Fruit fly (Drosophila melanogaster) ovary, adult (tissue): ENCODE measurements around the gene Xrcc2.

ENCODE experiments used
- CG17801 ChIP-seq: fragments of 200-800 bp; optimal IDR thresholded peaks from 2 replicates; lab custom pipeline; 2019; ENCODE audit warnings: missing biosample characterization, mild to moderate bottlenecking, missing genetic modification characterization, moderate library complexity; ENCODE audit not compliant: partially characterized antibody

Xrcc2 gene

DNA sequence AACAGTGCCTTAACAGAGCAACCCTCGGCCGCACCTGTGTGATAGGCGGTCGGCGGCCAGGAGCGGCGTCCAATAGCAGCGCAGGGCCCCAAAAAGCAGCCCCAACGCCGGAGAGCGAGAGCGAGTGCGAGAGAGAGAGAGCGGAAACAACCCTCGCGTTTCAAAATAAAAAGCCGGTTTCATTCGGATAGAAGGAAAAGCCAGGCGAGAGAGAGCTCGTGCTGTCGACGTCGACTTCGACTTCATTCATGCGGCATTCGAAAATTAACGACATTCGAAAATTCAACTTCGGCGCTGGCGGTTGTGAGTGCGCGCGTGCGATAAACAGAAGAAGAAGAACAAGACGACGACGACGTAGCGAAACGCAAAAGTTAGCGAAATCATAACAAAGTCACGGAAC lies 34.5 kb downstream of the Xrcc2 start:
- no peak for TF ChIP-seq CG17801

DNA sequence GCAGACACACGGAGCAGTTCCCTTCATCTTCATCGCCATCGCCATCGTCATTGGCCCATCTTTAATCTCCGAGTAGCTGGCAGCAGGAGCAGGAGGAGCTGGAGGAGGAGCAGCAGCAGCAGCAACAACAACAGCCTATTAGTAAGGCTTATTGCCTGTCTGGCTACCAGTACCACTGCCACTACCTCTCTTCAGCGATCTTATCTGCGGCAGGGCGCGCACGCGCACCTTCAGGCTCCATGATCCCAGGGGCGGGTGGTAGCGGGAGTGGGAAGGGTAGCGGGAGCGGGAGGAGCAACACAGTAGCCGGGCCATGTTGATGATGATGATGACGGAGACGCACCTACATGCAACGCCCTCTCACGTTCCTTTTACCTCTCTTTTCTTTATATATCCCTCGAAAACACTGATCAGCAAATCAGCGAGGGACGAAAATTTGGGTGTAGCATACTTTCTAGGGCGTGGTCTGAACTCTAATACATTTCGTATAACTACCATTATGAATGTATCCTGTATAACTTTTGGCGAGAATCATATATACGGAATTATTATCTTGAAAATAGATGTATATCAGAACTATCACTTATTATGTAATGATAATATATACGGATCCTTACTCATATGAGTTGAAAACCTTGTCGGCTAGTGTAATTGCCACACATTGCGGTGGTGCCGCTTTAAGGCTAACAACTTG lies 37.3 kb downstream of the Xrcc2 start:
- TF ChIP-seq CG17801 = no peak

DNA sequence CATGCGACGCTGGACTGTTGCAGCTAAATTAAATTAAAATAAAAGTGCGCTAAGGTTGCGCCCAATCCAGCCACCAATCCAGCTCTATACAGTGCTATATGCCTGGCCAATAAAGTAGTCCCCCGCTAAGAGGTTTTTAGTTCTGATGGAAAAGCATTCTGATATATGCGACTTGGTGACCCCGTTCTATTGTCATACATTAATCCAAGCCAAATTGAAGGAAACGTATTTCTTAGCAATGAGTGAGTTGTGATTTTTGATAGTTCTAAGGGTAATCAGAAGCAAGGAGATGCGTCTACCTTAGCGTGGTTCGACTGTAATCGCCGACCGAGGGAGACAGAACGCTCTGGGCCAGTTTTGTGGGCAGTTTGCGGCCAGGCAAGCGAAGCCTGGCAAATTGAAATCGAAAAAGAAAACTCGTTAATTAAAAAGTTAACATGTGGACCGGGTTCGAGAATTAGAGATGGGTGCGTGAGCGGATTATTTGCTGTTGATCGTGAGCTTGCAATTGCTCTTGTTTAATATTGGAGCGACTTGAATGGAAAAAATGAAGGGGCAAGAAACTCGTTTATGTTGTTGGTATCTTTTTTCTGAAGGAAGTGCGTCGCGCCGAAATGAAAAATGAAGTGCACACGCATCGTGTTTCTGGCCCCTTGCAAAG lies 38.4 kb downstream of the Xrcc2 start:
- no peak for TF ChIP-seq CG17801

DNA sequence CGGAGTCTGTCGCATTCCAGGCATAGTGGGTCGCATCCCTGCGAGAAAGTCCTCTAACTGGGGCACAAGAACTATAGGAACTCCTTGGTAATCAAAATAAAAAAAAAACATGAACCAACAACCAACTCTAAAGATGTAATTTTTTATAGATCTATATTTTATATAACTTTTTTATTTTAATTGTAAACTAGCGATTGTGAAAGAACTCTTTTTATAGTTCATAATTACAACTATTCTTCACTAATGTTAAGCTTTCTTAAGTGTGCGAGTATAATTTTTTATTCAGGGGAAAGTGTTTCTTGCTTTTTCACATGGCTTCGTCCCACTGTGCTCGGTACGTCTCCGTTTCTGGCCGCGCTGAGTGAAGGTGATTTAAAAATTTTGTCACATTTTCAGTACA lies 40.3 kb downstream of the Xrcc2 start:
- no peak for TF ChIP-seq CG17801

DNA sequence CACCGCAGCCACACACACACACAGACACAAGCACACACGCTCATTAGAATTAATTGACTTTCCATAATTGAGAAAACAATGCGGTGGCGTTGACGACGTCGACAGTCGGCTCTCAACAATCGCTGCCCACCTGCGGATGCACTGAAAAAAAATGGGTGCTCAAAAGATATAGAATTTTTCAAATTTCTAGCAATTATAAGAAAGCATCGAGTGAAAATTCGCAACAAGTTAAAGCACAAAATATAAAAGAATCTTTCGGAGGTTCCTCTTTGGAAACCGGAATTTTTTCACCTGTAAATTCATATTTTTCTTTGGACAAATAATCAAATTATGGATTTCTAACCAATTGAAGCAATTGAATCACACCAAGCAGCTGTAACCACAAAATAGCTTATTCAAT lies 42.0 kb downstream of the Xrcc2 start:
- TF ChIP-seq CG17801 = no peak

DNA sequence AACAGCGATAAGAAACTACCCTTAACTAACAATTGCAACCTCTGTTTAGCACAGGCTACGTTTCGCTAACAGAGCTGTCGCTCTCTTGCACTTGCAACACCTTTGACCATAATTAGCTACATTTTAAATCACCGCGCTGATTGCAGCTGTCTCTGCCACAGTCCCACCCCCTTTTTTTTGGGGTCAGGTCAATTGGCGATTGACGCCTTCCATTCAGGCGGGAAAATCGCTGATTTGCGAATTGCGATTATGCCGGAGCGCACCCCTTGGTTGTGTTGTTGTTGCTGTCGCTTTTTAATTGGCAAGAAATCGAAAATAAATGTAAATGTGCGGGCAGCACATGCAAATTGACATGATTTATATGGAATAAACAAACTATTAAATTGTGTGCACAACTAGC lies 43.4 kb downstream of the Xrcc2 start:
- TF ChIP-seq CG17801 = no peak

DNA sequence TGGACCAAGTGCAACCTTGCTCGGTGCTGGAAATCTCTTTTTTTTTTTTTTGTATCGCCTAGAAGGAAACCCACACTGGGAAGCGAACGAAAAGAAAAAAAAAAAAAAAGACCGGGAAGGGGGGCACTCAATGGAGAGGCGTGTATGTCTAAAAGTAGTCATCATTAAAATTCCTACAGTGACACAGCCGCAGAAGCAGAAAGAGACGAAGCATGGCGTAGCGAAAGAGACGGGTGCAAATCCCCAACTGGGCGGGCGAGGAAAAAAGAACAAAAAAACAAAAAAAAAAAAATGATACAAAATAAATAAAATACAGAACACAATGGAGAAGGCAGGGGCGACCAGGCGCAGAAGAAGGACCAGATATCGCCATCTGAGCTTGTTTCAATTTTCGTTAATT lies 44.8 kb downstream of the Xrcc2 start:
- TF ChIP-seq CG17801 = no peak

DNA sequence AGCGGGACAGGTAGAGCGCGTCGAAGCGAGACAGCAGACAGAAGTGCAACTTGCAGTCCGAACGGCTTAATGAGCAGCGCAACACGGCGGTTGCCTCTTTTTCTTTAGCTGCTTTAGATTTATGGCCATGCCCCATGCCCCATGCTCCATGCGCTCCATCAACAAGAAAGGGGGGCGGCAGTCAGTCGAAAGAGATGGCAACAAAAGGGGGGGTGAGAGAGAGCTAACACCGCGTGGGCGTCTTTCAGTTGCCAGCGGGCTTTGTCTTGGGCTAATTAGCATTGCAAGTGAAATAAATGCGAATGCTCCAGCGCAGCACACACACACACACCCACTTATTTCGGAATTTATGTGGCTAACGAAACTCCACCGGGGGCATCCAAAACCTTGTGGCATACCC lies 45.2 kb downstream of the Xrcc2 start:
- no peak for TF ChIP-seq CG17801

DNA sequence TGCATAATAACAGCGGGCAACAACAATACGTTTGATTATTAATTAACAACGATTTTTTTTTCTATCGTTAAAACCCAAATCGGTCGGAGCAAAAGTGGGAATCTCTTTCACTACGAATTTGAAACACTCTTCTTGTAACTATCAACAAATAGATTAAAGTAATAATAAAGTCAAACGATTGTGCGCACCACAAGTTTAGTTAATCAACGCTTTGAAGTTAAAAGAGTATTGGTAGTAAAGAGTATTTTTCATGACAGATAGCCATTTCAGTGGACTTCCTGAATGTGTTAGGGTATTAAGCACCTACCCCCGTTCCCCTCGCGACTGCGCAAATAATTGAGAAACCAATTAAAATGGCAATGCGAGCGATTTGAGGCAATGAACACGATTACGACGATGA lies 46.9 kb downstream of the Xrcc2 start:
- peak; percentile 37 for TF ChIP-seq CG17801

DNA sequence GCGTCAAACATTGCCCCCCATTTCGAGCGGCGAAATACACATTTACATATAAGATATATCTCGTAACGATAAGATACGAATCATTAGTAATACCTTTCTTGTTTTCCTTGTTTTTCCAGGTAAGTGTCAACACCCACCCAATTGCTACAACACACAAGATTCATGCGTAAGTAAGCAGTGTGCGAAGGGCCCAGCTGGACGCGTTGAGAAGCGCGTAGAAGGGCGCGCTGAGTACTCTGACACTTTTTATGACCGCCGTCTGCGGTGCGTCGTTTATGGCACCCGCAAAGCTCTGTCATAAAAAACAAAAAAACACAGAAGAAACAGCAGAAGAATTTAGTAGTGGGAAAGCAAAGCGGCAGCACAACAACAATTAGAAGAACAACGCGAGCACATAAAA lies 47.8 kb downstream of the Xrcc2 start:
- no peak for TF ChIP-seq CG17801

DNA sequence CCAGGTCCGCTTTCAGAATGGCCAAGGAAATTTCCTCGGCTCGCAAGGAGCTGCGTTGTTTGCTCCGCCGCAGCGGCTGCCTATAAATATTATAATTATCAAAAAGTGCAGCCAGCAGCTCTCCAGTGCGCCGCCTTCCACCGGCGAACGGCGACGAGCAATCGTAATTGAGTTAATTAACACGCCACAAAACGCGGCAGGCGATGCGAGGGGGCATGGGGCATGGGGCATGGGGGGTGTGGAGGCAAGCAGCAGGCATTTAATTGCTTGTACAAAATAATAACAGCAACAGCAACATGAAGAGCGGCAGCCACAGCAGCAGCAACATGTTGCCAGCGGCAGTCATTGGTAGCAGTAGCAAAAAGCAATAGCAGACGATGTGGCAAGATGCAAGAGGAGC lies 50.8 kb downstream of the Xrcc2 start:
- TF ChIP-seq CG17801 = no peak
